Worm (Caenorhabditis elegans) whole organism, mixed stage, embryonic: ENCODE data around the gene rmd-6.

Source experiments
- M03D4.4 ChIP-seq: sonication (generic microtip); optimal IDR thresholded peaks from 2 replicates; lab custom pipeline; 2017; ENCODE audit warnings: mild to moderate bottlenecking, missing genetic modification characterization, missing compliant biosample characterization
- bed-3 ChIP-seq: fragments of 200-800 bp; sonication (Bioruptor generic); optimal IDR thresholded peaks from 3 replicates; lab custom pipeline; 2018; ENCODE audit warnings: mild to moderate bottlenecking, missing genetic modification characterization, moderate library complexity, missing compliant biosample characterization
- blmp-1 ChIP-seq: fragments of 150-350 bp; optimal IDR thresholded peaks from 2 replicates; lab custom pipeline; 2014; ENCODE audit warnings: missing biosample characterization, missing genetic modification characterization
- ceh-39 ChIP-seq: fragments of 150-350 bp; optimal IDR thresholded peaks from 2 replicates; lab custom pipeline; 2014; ENCODE audit warnings: missing biosample characterization, missing genetic modification characterization
- ceh-43 ChIP-seq: fragments of 200-800 bp; sonication (Bioruptor generic); optimal IDR thresholded peaks from 2 replicates; lab custom pipeline; 2018; ENCODE audit warnings: mild to moderate bottlenecking, missing genetic modification characterization, moderate library complexity, missing compliant biosample characterization
- ceh-83 ChIP-seq: fragments of 200-800 bp; sonication (Bioruptor generic); optimal IDR thresholded peaks from 2 replicates; lab custom pipeline; 2018; ENCODE audit warnings: mild to moderate bottlenecking, missing genetic modification characterization, missing compliant biosample characterization
- ces-1 ChIP-seq: fragments of 150-350 bp; optimal IDR thresholded peaks from 2 replicates; lab custom pipeline; 2014; ENCODE audit warnings: missing biosample characterization, missing genetic modification reagents, missing genetic modification characterization
- cnd-1 ChIP-seq: fragments of 200-800 bp; sonication (Bioruptor generic); optimal IDR thresholded peaks from 2 replicates; lab custom pipeline; 2018; ENCODE audit warnings: mild to moderate bottlenecking, missing genetic modification characterization, missing compliant biosample characterization
- drap-1 ChIP-seq: fragments of 200-800 bp; sonication (Bioruptor generic); optimal IDR thresholded peaks from 3 replicates; lab custom pipeline; 2018; ENCODE audit warnings: mild to moderate bottlenecking, missing genetic modification characterization, missing compliant biosample characterization
- elt-1 ChIP-seq: sonication (generic microtip); optimal IDR thresholded peaks from 2 replicates; lab custom pipeline; 2017; ENCODE audit warnings: missing genetic modification characterization, mild to moderate bottlenecking, missing compliant biosample characterization, antibody characterized with exemption, moderate library complexity, borderline replicate concordance; ENCODE audit not compliant: insufficient read depth
- elt-3 ChIP-seq: fragments of 150-350 bp; optimal IDR thresholded peaks from 2 replicates; lab custom pipeline; 2014; ENCODE audit warnings: missing biosample characterization, missing genetic modification characterization
- flh-1 ChIP-seq: fragments of 200-800 bp; sonication (Bioruptor generic); optimal IDR thresholded peaks from 2 replicates; lab custom pipeline; 2018; ENCODE audit warnings: mild to moderate bottlenecking, missing genetic modification characterization, moderate library complexity, missing compliant biosample characterization
- ham-2 ChIP-seq: fragments of 200-800 bp; sonication (Bioruptor generic); optimal IDR thresholded peaks from 2 replicates; lab custom pipeline; 2018; ENCODE audit warnings: mild to moderate bottlenecking, missing genetic modification characterization, missing compliant biosample characterization
- hlh-1 ChIP-seq: fragments of 150-350 bp; optimal IDR thresholded peaks from 2 replicates; lab custom pipeline; 2014; ENCODE audit warnings: missing biosample characterization, missing genetic modification reagents, missing genetic modification characterization
- lin-13 ChIP-seq: fragments of 150-350 bp; optimal IDR thresholded peaks from 2 replicates; lab custom pipeline; 2014; ENCODE audit warnings: missing biosample characterization, missing genetic modification characterization
- lin-32 ChIP-seq: fragments of 200-800 bp; sonication (Bioruptor generic); optimal IDR thresholded peaks from 2 replicates; lab custom pipeline; 2018; ENCODE audit warnings: mild to moderate bottlenecking, missing genetic modification characterization, missing compliant biosample characterization
- lsy-2 ChIP-seq: fragments of 150-350 bp; optimal IDR thresholded peaks from 2 replicates; lab custom pipeline; 2014; ENCODE audit warnings: missing biosample characterization, missing genetic modification characterization
- mab-5 ChIP-seq: fragments of 150-350 bp; optimal IDR thresholded peaks from 2 replicates; lab custom pipeline; 2014; ENCODE audit warnings: missing biosample characterization, missing genetic modification characterization
- mep-1 ChIP-seq: fragments of 150-350 bp; optimal IDR thresholded peaks from 2 replicates; lab custom pipeline; 2017; ENCODE audit warnings: missing biosample characterization, missing genetic modification reagents, missing genetic modification characterization, inconsistent platforms
- mls-2 ChIP-seq: sonication (generic microtip); optimal IDR thresholded peaks from 2 replicates; lab custom pipeline; 2016; ENCODE audit warnings: mild to moderate bottlenecking, missing genetic modification characterization, moderate library complexity, missing compliant biosample characterization
- nhr-12 ChIP-seq: fragments of 150-350 bp; optimal IDR thresholded peaks from 2 replicates; lab custom pipeline; 2014; ENCODE audit warnings: missing biosample characterization, missing genetic modification characterization
- nhr-2 ChIP-seq: fragments of 150-350 bp; optimal IDR thresholded peaks from 2 replicates; lab custom pipeline; 2014; ENCODE audit warnings: missing biosample characterization, missing genetic modification characterization
- nhr-237 ChIP-seq: fragments of 150-350 bp; optimal IDR thresholded peaks from 2 replicates; lab custom pipeline; 2014; ENCODE audit warnings: missing biosample characterization, missing genetic modification characterization
- nhr-28 ChIP-seq: fragments of 150-350 bp; optimal IDR thresholded peaks from 2 replicates; lab custom pipeline; 2014; ENCODE audit warnings: missing biosample characterization, missing genetic modification characterization
- nhr-76 ChIP-seq: sonication (generic microtip); optimal IDR thresholded peaks from 2 replicates; lab custom pipeline; 2017; ENCODE audit warnings: missing biosample characterization, missing genetic modification characterization
- pha-4 ChIP-seq: fragments of 150-350 bp; optimal IDR thresholded peaks from 2 replicates; lab custom pipeline; 2018; ENCODE audit warnings: missing biosample characterization, missing genetic modification reagents, missing genetic modification characterization
- sem-2 ChIP-seq: fragments of 200-800 bp; sonication (Bioruptor generic); optimal IDR thresholded peaks from 2 replicates; lab custom pipeline; 2018; ENCODE audit warnings: mild to moderate bottlenecking, missing genetic modification characterization, missing compliant biosample characterization
- snpc-4 ChIP-seq: fragments of 150-350 bp; optimal IDR thresholded peaks from 2 replicates; lab custom pipeline; 2014; ENCODE audit warnings: missing biosample characterization, missing genetic modification characterization
- sptf-1 ChIP-seq: sonication (generic microtip); optimal IDR thresholded peaks from 2 replicates; lab custom pipeline; 2017; ENCODE audit warnings: mild to moderate bottlenecking, missing genetic modification characterization, moderate library complexity, missing compliant biosample characterization
- tbx-8 ChIP-seq: fragments of 200-800 bp; sonication (Bioruptor generic); optimal IDR thresholded peaks from 2 replicates; lab custom pipeline; 2018; ENCODE audit warnings: mild to moderate bottlenecking, missing genetic modification characterization, moderate library complexity, missing compliant biosample characterization
- unc-120 ChIP-seq: sonication (generic microtip); optimal IDR thresholded peaks from 2 replicates; lab custom pipeline; 2017; ENCODE audit warnings: missing genetic modification characterization, missing compliant biosample characterization; ENCODE audit not compliant: poor library complexity, severe bottlenecking
- unc-39 ChIP-seq: fragments of 150-350 bp; optimal IDR thresholded peaks from 2 replicates; lab custom pipeline; 2014; ENCODE audit warnings: missing biosample characterization, missing genetic modification characterization
- unc-62 ChIP-seq: fragments of 150-350 bp; optimal IDR thresholded peaks from 2 replicates; lab custom pipeline; 2014; ENCODE audit warnings: missing biosample characterization, missing genetic modification reagents, missing genetic modification characterization
- zip-8 ChIP-seq: fragments of 150-350 bp; optimal IDR thresholded peaks from 2 replicates; lab custom pipeline; 2014; ENCODE audit warnings: missing biosample characterization, missing genetic modification characterization
- ztf-11 ChIP-seq: fragments of 150-350 bp; optimal IDR thresholded peaks from 2 replicates; lab custom pipeline; 2014; ENCODE audit warnings: missing biosample characterization, missing genetic modification characterization

rmd-6 gene

ce11 chrIV:5078846-5079245, 10.2 kb downstream of the rmd-6 start:
- TF ChIP-seq lsy-2 (tag; lab: Kevin White, UChicago) (no peak), nhr-12 (no peak), cnd-1 (tag; lab: Kevin White, UChicago) (peak; percentile 84), ceh-83 (GFP tag; lab: Kevin White, UChicago) (no peak), ces-1 (GFP tag; lab: Kevin White, UChicago) (peak; percentile 75), snpc-4 (tag; lab: Kevin White, UChicago) (no peak), sem-2 (GFP tag; lab: Kevin White, UChicago) (no peak), unc-120 (tag; lab: Kevin White, UChicago) (peak; percentile 59), ceh-43 (GFP tag; lab: Kevin White, UChicago) (no peak), unc-39 (tag; lab: Kevin White, UChicago) (no peak), bed-3 (no peak), nhr-2 (tag; lab: Kevin White, UChicago) (peak; percentile 63), hlh-1 (peak; percentile 18), zip-8 (tag; lab: Kevin White, UChicago) (no peak), elt-1 (tag; lab: Kevin White, UChicago) (no peak), drap-1 (GFP tag; lab: Kevin White, UChicago) (no peak), mab-5 (tag; lab: Kevin White, UChicago) (no peak), nhr-237 (tag; lab: Kevin White, UChicago) (no peak), flh-1 (no peak), elt-3 (tag; lab: Kevin White, UChicago) (no peak), mls-2 (no peak), ztf-11 (tag; lab: Kevin White, UChicago) (no peak), ceh-39 (tag; lab: Kevin White, UChicago) (no peak), lin-32 (GFP tag; lab: Kevin White, UChicago) (peak; percentile 49), nhr-28 (tag; lab: Kevin White, UChicago) (no peak), pha-4 (tag; lab: Kevin White, UChicago) (no peak), mep-1 (peak; percentile 13), nhr-76 (tag; lab: Kevin White, UChicago) (no peak), unc-62 (GFP tag; lab: Kevin White, UChicago) (peak; percentile 36), M03D4.4 (tag; lab: Kevin White, UChicago) (no peak), lin-13 (tag; lab: Kevin White, UChicago) (no peak), ham-2 (GFP tag; lab: Kevin White, UChicago) (no peak), blmp-1 (tag; lab: Kevin White, UChicago) (no peak), tbx-8 (GFP tag; lab: Kevin White, UChicago) (no peak), sptf-1 (tag; lab: Kevin White, UChicago) (no peak)

ce11 chrIV:5081122-5081521, 12.5 kb downstream of the rmd-6 start:
- TF ChIP-seq hlh-1, result no peak
- TF ChIP-seq, all 35 proteins: peak for 0

- no peak for TF ChIP-seq mep-1
- TF ChIP-seq mab-5 (tag; lab: Kevin White, UChicago), result no peak
- no peak for TF ChIP-seq ztf-11 (tag; lab: Kevin White, UChicago)
- TF ChIP-seq snpc-4 (tag; lab: Kevin White, UChicago), result no peak
- no peak for TF ChIP-seq lsy-2 (tag; lab: Kevin White, UChicago)
- TF ChIP-seq flh-1, result no peak
- no peak for TF ChIP-seq bed-3
- TF ChIP-seq tbx-8 (GFP tag; lab: Kevin White, UChicago), result no peak
- TF ChIP-seq nhr-2 (tag; lab: Kevin White, UChicago), result no peak
- no peak for TF ChIP-seq drap-1 (GFP tag; lab: Kevin White, UChicago)
- no peak for TF ChIP-seq zip-8 (tag; lab: Kevin White, UChicago)
- TF ChIP-seq sptf-1 (tag; lab: Kevin White, UChicago), result no peak
- TF ChIP-seq nhr-28 (tag; lab: Kevin White, UChicago), result no peak
- TF ChIP-seq unc-62 (GFP tag; lab: Kevin White, UChicago), result no peak
- TF ChIP-seq elt-1 (tag; lab: Kevin White, UChicago), result no peak
These were observed 14.4 kb downstream of the rmd-6 start, which contains the start of gene pygo-1 for ce11 chrIV:5082900-5083530. Gene pygo-1, plus strand, starts transcription at chrIV:5083303.
